Worm (Caenorhabditis elegans) whole organism, L3 larva: Measurements from ENCODE around the gene lips-7.
"Not testable (repeated sequence)": the region's sequence is repeated elsewhere in the genome, so short reads cannot be mapped to it uniquely, and the experiment has no call there.

ENCODE experiments used
- ZK546.5 ChIP-seq: sonication (generic microtip); optimal IDR thresholded peaks from 2 replicates; lab custom pipeline; 2017; ENCODE audit warnings: missing biosample characterization, missing genetic modification characterization
- daf-12 ChIP-seq: fragments of 150-350 bp; optimal IDR thresholded peaks from 2 replicates; lab custom pipeline; 2014; ENCODE audit warnings: missing biosample characterization, missing genetic modification reagents, missing genetic modification characterization
- nhr-23 ChIP-seq: fragments of 150-350 bp; optimal IDR thresholded peaks from 2 replicates; lab custom pipeline; 2014; ENCODE audit warnings: missing biosample characterization, missing genetic modification reagents, missing genetic modification characterization
- ztf-11 ChIP-seq: fragments of 150-350 bp; optimal IDR thresholded peaks from 2 replicates; lab custom pipeline; 2014; ENCODE audit warnings: missing biosample characterization, missing genetic modification characterization
- ztf-4 ChIP-seq: fragments of 150-350 bp; optimal IDR thresholded peaks from 2 replicates; lab custom pipeline; 2014; ENCODE audit warnings: missing biosample characterization, missing genetic modification characterization

DNA sequence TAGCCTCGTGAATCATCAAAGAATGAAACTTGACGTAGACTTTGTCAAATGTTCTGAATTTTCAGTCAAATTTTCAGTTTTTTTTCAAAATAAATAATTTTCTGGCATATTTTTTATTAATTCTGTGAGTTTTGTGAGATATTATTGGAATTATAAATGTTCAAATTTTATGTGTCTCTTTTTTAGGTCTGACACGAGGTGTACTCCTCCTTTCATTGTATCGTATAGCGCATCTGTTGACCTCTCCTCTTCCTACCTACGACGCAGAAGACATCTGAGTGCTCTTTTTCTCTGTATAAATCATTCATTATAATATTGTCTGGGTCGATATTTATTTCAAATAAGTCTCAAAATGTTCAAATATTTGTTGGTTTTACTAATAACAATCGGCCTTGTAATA is 16.4 kb upstream of the lips-7 start, which contains the start of gene T27A1.3:
- TF ChIP-seq nhr-23; ztf-11; ztf-4 (tag; lab: Kevin White, UChicago); ZK546.5; daf-12 (tag; lab: Kevin White, UChicago): not testable (repeated sequence)
